Worm (Caenorhabditis elegans) whole organism, L3 larva: ENCODE measurements around the gene fbxa-154.

Experiments used
- aly-2 ChIP-seq: fragments of 150-350 bp; optimal IDR thresholded peaks from 2 replicates; lab custom pipeline; 2014; ENCODE audit warnings: missing biosample characterization, missing genetic modification characterization
- ama-1 ChIP-seq: fragments of 150-350 bp; optimal IDR thresholded peaks from 2 replicates; lab custom pipeline; 2018
- eor-1 ChIP-seq, 2 experiments: fragments of 150-350 bp; optimal IDR thresholded peaks; 2 replicates each; lab custom pipeline; 2014 to 2018; ENCODE audit warnings: missing biosample characterization in 2 of 2, missing genetic modification characterization in 2 of 2
- mdl-1 ChIP-seq: fragments of 150-350 bp; optimal IDR thresholded peaks from 2 replicates; lab custom pipeline; 2014; ENCODE audit warnings: missing biosample characterization, missing genetic modification characterization
- ztf-4 ChIP-seq: fragments of 150-350 bp; optimal IDR thresholded peaks from 2 replicates; lab custom pipeline; 2014; ENCODE audit warnings: missing biosample characterization, missing genetic modification characterization

DNA sequence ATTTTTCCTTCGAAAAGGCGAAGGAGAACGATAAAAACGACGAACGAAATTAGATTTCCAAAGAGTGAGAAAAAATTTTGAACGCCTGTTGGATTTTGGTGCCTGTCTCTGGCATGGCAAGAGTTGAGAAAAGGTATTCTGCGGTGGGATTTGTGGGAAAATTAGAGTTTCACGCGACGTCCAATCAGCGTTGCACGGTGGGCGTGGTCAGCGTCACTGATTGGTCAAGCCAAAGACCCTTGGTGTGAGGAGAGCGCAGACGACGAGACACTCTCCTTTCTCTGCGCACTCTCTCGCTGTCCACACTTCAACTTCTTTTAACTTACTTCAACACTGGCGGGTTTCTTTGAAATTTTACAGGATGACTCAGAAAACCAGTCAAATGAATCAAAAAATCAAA lies 42.4 kb downstream of the fbxa-154 start:
- TF ChIP-seq eor-1 (tag; optimal IDR thresholded peaks at IDR 0.05; lab: Kevin White, UChicago) (no peak), ztf-4 (no peak), aly-2 (tag; lab: Kevin White, UChicago) (no peak), ama-1 (lab: Kevin White, UChicago) (no peak), mdl-1 (no peak)
